Fruit fly (Drosophila melanogaster): ENCODE measurements around the gene CG11381.
A peak's percentile ranks its signal among the peaks of the same experiment; 100 is the strongest.

DNA sequence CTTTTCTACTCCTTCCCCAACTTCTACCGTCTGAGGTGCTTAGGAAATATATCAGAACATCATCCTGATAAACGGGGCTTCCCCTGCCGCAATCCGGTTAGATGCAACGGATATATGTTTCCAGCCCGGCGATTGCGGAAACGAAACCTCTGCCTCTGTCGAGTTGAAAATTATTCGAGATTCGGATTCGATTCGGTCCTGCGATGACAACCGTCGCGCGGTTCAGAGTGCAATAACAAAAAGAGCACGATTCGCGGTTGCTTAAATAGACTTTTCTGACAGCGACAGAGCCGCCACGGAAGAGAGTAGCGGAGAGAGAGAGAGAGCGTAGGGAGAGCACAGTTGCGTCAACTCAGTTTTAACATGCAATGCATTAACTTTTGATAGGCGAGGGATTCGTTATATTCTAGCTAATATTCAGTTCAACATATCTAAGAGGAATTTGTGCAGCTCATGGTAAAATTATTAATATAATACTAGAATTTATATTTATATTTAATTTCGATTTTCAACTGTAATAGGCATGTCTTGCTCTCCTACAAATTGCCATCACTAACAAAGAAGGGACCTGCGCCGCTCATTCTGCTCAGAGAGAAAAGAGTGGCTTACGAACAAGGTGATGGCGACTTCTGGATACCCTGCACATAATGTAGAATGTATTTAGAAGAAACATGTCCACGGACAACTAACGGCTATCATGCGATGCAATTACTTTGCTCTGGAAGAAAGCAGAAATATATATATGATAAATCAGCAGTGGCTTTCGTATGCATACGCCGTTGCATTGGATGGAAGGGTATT lies 31.4 kb downstream of the CG11381 start:
- TF ChIP-seq Mnt (GFP tag; optimal IDR thresholded peaks at IDR 0.05) = peak; percentile 68
- peak; percentile 76 for TF ChIP-seq Hr96 (GFP tag; optimal IDR thresholded peaks at IDR 0.05)
- no peak for TF ChIP-seq tj (GFP tag; optimal IDR thresholded peaks at IDR 0.05)
- peak; percentile 79 for TF ChIP-seq pad (GFP tag; optimal IDR thresholded peaks at IDR 0.05)
- TF ChIP-seq ovo (GFP tag; optimal IDR thresholded peaks at IDR 0.05) = peak; percentile 50
- TF ChIP-seq Clk (GFP tag; optimal IDR thresholded peaks at IDR 0.05) = peak; percentile 1
- peak; percentile 77 for TF ChIP-seq CG33017 (tag; optimal IDR thresholded peaks at IDR 0.05)
- TF ChIP-seq cic (GFP tag; optimal IDR thresholded peaks at IDR 0.05) = peak; percentile 51
- TF ChIP-seq toe (GFP tag; optimal IDR thresholded peaks at IDR 0.05) = peak; percentile 55

All from whole organism, adult.